Worm (Caenorhabditis elegans): ENCODE data around the gene dnj-1.

- TF ChIP-seq hmbx-1 (tag; optimal IDR thresholded peaks at IDR 0.05) (no peak), tbx-11 (GFP tag; IDR thresholded peaks at IDR 0.05) (no peak), ets-7 (tag; optimal IDR thresholded peaks at IDR 0.05) (no peak), pes-1 (GFP tag; IDR thresholded peaks at IDR 0.05) (no peak), scrt-1 (GFP tag; IDR thresholded peaks at IDR 0.05) (no peak), flt-1 (GFP tag; IDR thresholded peaks at IDR 0.05) (no peak), ama-1 (optimal IDR thresholded peaks at IDR 0.05) (no peak), tra-4 (tag; optimal IDR thresholded peaks at IDR 0.05) (no peak)
These were observed 18.3 kb downstream of the dnj-1 start, which contains the start of gene gspd-1 for ce11 chrIV:11317119-11317518.
